Worm (Caenorhabditis elegans): ENCODE data around the gene W06H8.2.
A peak's percentile ranks its signal among the peaks of the same experiment; 100 is the strongest.

DNA sequence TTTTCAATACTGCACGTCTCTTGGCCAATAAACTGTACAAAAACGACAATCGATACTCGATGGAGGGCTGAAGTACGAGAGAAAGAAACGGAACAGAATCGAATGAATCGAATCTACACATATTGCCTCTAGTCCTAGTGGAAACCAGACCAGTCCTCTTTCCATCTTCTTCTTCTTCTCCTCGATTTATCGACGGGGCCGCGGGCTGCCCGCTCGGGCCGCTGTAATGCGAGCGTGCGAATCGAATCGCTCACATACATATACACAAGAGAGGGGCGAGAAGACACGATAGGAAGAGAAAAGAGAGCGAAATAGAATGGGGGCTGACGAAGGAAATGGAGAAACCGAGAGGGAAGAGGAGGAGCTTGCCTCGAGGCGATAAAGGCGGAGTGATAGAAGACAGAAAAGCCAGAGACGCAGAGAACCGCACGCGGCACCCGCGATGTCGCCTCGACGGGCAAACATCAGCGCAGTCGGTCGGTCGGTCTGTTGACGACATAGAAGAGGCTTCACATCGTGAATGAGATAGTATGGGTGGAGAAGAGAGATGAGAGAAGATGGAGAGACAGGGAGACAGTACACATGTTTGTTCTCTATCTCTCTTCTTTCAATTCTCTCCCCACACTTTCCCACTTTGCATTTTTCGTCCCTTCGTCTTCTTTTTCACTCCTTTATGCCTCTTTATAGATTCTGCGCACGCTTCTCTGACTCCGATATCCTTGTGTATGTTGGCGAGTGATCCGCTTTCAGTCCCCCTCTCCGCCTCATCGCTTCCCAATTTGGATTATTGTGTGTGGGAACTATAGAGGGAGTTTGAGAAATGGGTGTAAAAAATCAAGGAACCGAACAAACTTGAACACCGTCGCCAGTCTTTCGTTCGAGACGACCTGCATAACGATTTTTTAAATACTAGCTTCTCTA is 21.0 kb downstream of the W06H8.2 start:
- TF ChIP-seq grh-1 (GFP tag; IDR thresholded peaks at IDR 0.05) (peak; percentile 91), nhr-237 (tag; optimal IDR thresholded peaks at IDR 0.05) (peak; percentile 61), unc-62 (GFP tag; optimal IDR thresholded peaks at IDR 0.05) (no peak), nhr-28 (tag; optimal IDR thresholded peaks at IDR 0.05) (peak; percentile 1), lin-13 (GFP tag; optimal IDR thresholded peaks at IDR 0.05) (peak; percentile 92), nhr-77 (tag; optimal IDR thresholded peaks at IDR 0.05) (peak; percentile 96), aha-1 (tag; optimal IDR thresholded peaks at IDR 0.05) (peak; percentile 66), mdl-1 (tag; optimal IDR thresholded peaks at IDR 0.05) (peak; percentile 50 to 96), nhr-76 (tag; optimal IDR thresholded peaks at IDR 0.05) (peak; percentile 89), ceh-82 (tag; optimal IDR thresholded peaks at IDR 0.05) (peak; percentile 76 to 96 (median 79))
